Worm (Caenorhabditis elegans) whole organism, L4 larva: Measurements from ENCODE around the gene gon-14.

Experiments used
- T26A8.4 ChIP-seq: fragments of 200-800 bp; sonication (Bioruptor generic); IDR thresholded peaks from 2 replicates; pipeline ENCODE4 v1.3.6; 2022; ENCODE audit warnings: missing genetic modification characterization, missing compliant biosample characterization
- ceh-44 ChIP-seq: fragments of 200-800 bp; sonication (Bioruptor generic); IDR thresholded peaks from 2 replicates; pipeline ENCODE4 v1.3.6; 2022; ENCODE audit warnings: missing genetic modification reagents, missing genetic modification characterization, missing compliant biosample characterization
- daf-8 ChIP-seq: fragments of 200-800 bp; sonication (Bioruptor generic); IDR thresholded peaks from 2 replicates; pipeline ENCODE4 v1.3.6; 2022; ENCODE audit warnings: missing genetic modification characterization, missing compliant biosample characterization
- fkh-10 ChIP-seq: fragments of 150-350 bp; optimal IDR thresholded peaks from 2 replicates; lab custom pipeline; 2014; ENCODE audit warnings: missing biosample characterization, missing genetic modification reagents, missing genetic modification characterization
- hmg-1.1 ChIP-seq: fragments of 200-800 bp; sonication (Bioruptor generic); IDR thresholded peaks from 2 replicates; pipeline ENCODE4 v1.3.6; 2022; ENCODE audit warnings: missing genetic modification reagents, missing genetic modification characterization, missing compliant biosample characterization
- lin-15B ChIP-seq: fragments of 150-350 bp; sonication (generic microtip); optimal IDR thresholded peaks from 3 replicates; lab custom pipeline; 2014; ENCODE audit warnings: missing biosample characterization, missing genetic modification characterization
- nhr-11 ChIP-seq: fragments of 150-350 bp; optimal IDR thresholded peaks from 2 replicates; lab custom pipeline; 2014; ENCODE audit warnings: missing biosample characterization, missing genetic modification characterization
- nhr-28 ChIP-seq: fragments of 150-350 bp; optimal IDR thresholded peaks from 2 replicates; lab custom pipeline; 2014; ENCODE audit warnings: missing biosample characterization, missing genetic modification characterization
- pqm-1 ChIP-seq: sonication (generic microtip); optimal IDR thresholded peaks from 2 replicates; lab custom pipeline; 2017; ENCODE audit warnings: missing biosample characterization, missing genetic modification characterization
- unc-62 ChIP-seq, 3 experiments: fragments of 150-350 bp in 1 of 3; sonication (generic microtip); optimal IDR thresholded peaks in 2 of 3; peaks in 1 of 3; 1 replicate in 1 of 3; 2 replicates in 2 of 3; lab custom pipeline; 2014 to 2017; ENCODE audit warnings: missing biosample characterization in 3 of 3, missing genetic modification characterization in 3 of 3, missing genetic modification reagents in 3 of 3, missing genotype in 1 of 3
- zag-1 ChIP-seq: fragments of 150-350 bp; optimal IDR thresholded peaks from 2 replicates; lab custom pipeline; 2014; ENCODE audit warnings: missing biosample characterization, missing genetic modification characterization
- zip-11 ChIP-seq: fragments of 200-800 bp; sonication (Bioruptor generic); IDR thresholded peaks from 2 replicates; pipeline ENCODE4 v1.3.6; 2022; ENCODE audit warnings: missing genetic modification characterization, missing compliant biosample characterization
- zip-2 ChIP-seq: fragments of 150-350 bp; optimal IDR thresholded peaks from 2 replicates; lab custom pipeline; 2014; ENCODE audit warnings: missing biosample characterization, missing genetic modification characterization

ce11 chrV:6621894-6622293 is 10.9 kb upstream of the gon-14 start, which contains the start of gene nhr-37:
- TF ChIP-seq T26A8.4 (GFP tag; lab: Robert Waterston, UW), result no peak
- TF ChIP-seq fkh-10 (GFP tag; lab: Kevin White, UChicago), result no peak
- no peak for TF ChIP-seq hmg-1.1 (GFP tag; lab: Robert Waterston, UW)
- no peak for TF ChIP-seq pqm-1 (tag; lab: Kevin White, UChicago)
- TF ChIP-seq zip-2, result no peak
- TF ChIP-seq zip-11 (GFP tag; lab: Robert Waterston, UW), result no peak
- TF ChIP-seq nhr-11 (tag; lab: Kevin White, UChicago), result no peak
- TF ChIP-seq nhr-28 (tag; lab: Kevin White, UChicago), result no peak
- TF ChIP-seq ceh-44, result no peak
- no peak for TF ChIP-seq daf-8
- TF ChIP-seq lin-15B (tag; lab: Kevin White, UChicago), result no peak
- TF ChIP-seq zag-1 (tag; lab: Kevin White, UChicago), result no peak
- TF ChIP-seq unc-62 (GFP tag; optimal IDR thresholded peaks at IDR 0.05 in 1 of 2; lab: Kevin White, UChicago), result no peak
- no peak for TF ChIP-seq unc-62 (tag; optimal IDR thresholded peaks at IDR 0.05; lab: Kevin White, UChicago)
